Worm (Caenorhabditis elegans) whole organism, L3 larva: Measurements from ENCODE around the gene C36C9.6.

Source experiments
- unc-39 ChIP-seq: sonication (generic microtip); optimal IDR thresholded peaks from 4 replicates; lab custom pipeline; 2017; ENCODE audit warnings: missing biosample characterization, missing genetic modification characterization
- ztf-11 ChIP-seq: fragments of 150-350 bp; optimal IDR thresholded peaks from 2 replicates; lab custom pipeline; 2014; ENCODE audit warnings: missing biosample characterization, missing genetic modification characterization

DNA sequence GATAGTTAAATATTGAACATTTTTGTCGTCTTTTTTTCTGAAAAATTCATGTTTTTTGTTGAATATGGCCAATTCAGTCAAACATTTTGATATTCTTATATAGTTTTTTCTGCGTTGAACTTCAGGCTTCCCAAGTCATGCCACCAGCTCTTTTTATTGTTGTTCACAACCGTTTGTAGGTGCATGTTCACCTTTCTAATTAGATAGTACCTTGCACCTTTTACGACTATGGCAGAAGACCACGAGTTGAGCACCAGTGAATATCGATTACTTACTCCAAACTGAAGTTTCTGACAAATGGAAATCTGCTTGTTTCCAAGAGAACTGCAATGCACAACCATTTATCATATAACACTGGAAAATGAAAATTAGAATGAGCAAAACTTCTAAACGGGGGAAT, 14.9 kb downstream of the C36C9.6 start:
- TF ChIP-seq ztf-11 (tag; lab: Kevin White, UChicago): no peak
- TF ChIP-seq unc-39 (tag; lab: Kevin White, UChicago): no peak
